Fruit fly (Drosophila melanogaster) whole organism, pupa: Measurements from ENCODE around the gene Wdr59.
A peak's percentile ranks its signal among the peaks of the same experiment; 100 is the strongest.

Source experiments
- CG10348 ChIP-seq: fragments of 200-800 bp; sonication (Bioruptor generic); IDR thresholded peaks from 2 replicates; pipeline ENCODE4 v1.3.6; 2022; ENCODE audit warnings: missing biosample characterization, missing genetic modification characterization
- CG12605 ChIP-seq: fragments of 200-800 bp; sonication (Bioruptor generic); IDR thresholded peaks from 2 replicates; pipeline ENCODE4 v1.3.6; 2022; ENCODE audit warnings: missing biosample characterization, missing genetic modification characterization
- CG13204 ChIP-seq: fragments of 200-800 bp; sonication (Bioruptor generic); optimal IDR thresholded peaks from 2 replicates; lab custom pipeline; 2018; ENCODE audit warnings: missing biosample characterization, mild to moderate bottlenecking, missing genetic modification characterization, moderate library complexity
- CG14655 ChIP-seq: fragments of 200-800 bp; sonication (Bioruptor generic); optimal IDR thresholded peaks from 3 replicates; lab custom pipeline; 2017; ENCODE audit warnings: mild to moderate bottlenecking, missing biosample characterization, missing genetic modification reagents, missing genetic modification characterization
- CG15710 ChIP-seq: fragments of 200-800 bp; sonication (Bioruptor generic); optimal IDR thresholded peaks from 2 replicates; lab custom pipeline; 2018; ENCODE audit warnings: missing biosample characterization, mild to moderate bottlenecking, missing genetic modification characterization, moderate library complexity
- CG17806 ChIP-seq: fragments of 200-800 bp; sonication (Bioruptor generic); optimal IDR thresholded peaks from 2 replicates; lab custom pipeline; 2018; ENCODE audit warnings: missing biosample characterization, mild to moderate bottlenecking, missing genetic modification characterization, moderate library complexity
- CG32121 ChIP-seq: fragments of 200-800 bp; sonication (Bioruptor generic); IDR thresholded peaks from 2 replicates; pipeline ENCODE4 v1.3.6; 2022; ENCODE audit warnings: missing biosample characterization, missing genetic modification characterization
- CG34367 ChIP-seq: fragments of 200-800 bp; sonication (Bioruptor generic); optimal IDR thresholded peaks from 2 replicates; lab custom pipeline; 2018; ENCODE audit warnings: missing biosample characterization, mild to moderate bottlenecking, missing genetic modification characterization
- CG4496 ChIP-seq: fragments of 200-800 bp; sonication (Bioruptor generic); IDR thresholded peaks from 3 replicates; pipeline ENCODE4 v1.3.6; 2022; ENCODE audit warnings: missing biosample characterization, missing genetic modification characterization
- CG8159 ChIP-seq: fragments of 200-800 bp; sonication (Bioruptor generic); optimal IDR thresholded peaks from 3 replicates; lab custom pipeline; 2018; ENCODE audit warnings: missing biosample characterization, mild to moderate bottlenecking, missing genetic modification characterization, moderate library complexity
- CG8301 ChIP-seq: fragments of 200-800 bp; sonication (Bioruptor generic); optimal IDR thresholded peaks from 2 replicates; lab custom pipeline; 2018; ENCODE audit warnings: missing biosample characterization, mild to moderate bottlenecking, missing genetic modification characterization
- CG9948 ChIP-seq: fragments of 200-800 bp; sonication (Bioruptor generic); optimal IDR thresholded peaks from 2 replicates; lab custom pipeline; 2018; ENCODE audit warnings: missing biosample characterization, mild to moderate bottlenecking, missing genetic modification characterization, moderate library complexity
- D1 ChIP-seq: fragments of 200-800 bp; sonication (Bioruptor generic); optimal IDR thresholded peaks from 2 replicates; lab custom pipeline; 2018; ENCODE audit warnings: missing biosample characterization, mild to moderate bottlenecking, missing genetic modification characterization, moderate library complexity
- EcR ChIP-seq: fragments of 200-800 bp; sonication (Bioruptor generic); optimal IDR thresholded peaks from 3 replicates; lab custom pipeline; 2019; ENCODE audit warnings: missing biosample characterization, missing genetic modification characterization, mild to moderate bottlenecking, moderate library complexity, missing genetic modification reagents
- Ets98B ChIP-seq: fragments of 200-800 bp; sonication (Bioruptor generic); IDR thresholded peaks from 2 replicates; pipeline ENCODE4 v1.3.6; 2022; ENCODE audit warnings: missing biosample characterization, missing genetic modification characterization
- Pif1A ChIP-seq: fragments of 200-800 bp; sonication (Bioruptor generic); optimal IDR thresholded peaks from 3 replicates; lab custom pipeline; 2016; ENCODE audit warnings: missing biosample characterization, missing genetic modification characterization
- Pif1B ChIP-seq: fragments of 200-800 bp; sonication (Bioruptor generic); optimal IDR thresholded peaks from 3 replicates; lab custom pipeline; 2016; ENCODE audit warnings: missing biosample characterization, missing genetic modification characterization
- Snoo ChIP-seq: fragments of 200-800 bp; sonication (Bioruptor generic); optimal IDR thresholded peaks from 3 replicates; lab custom pipeline; 2017; ENCODE audit warnings: missing biosample characterization, mild to moderate bottlenecking, missing genetic modification characterization, inconsistent platforms
- fd96Ca ChIP-seq: fragments of 200-800 bp; sonication (Bioruptor generic); IDR thresholded peaks from 3 replicates; pipeline ENCODE4 v1.3.6; 2022; ENCODE audit warnings: missing biosample characterization, missing genetic modification characterization
- gl ChIP-seq: fragments of 200-800 bp; sonication (Bioruptor generic); optimal IDR thresholded peaks from 2 replicates; lab custom pipeline; 2018; ENCODE audit warnings: missing biosample characterization, mild to moderate bottlenecking, missing genetic modification characterization
- rn ChIP-seq: fragments of 200-800 bp; sonication (Bioruptor generic); IDR thresholded peaks from 2 replicates; pipeline ENCODE4 v1.3.6; 2022; ENCODE audit warnings: missing biosample characterization, missing genetic modification characterization

The Wdr59 gene

dm6 chr2L:11072880-11073279 lies 18.4 kb upstream of the Wdr59 start:
- TF ChIP-seq EcR (no peak), CG15710 (tag; lab: Kevin White, UChicago) (peak; percentile 21), CG12605 (GFP tag; lab: Robert Waterston, UW) (no peak), CG9948 (tag; lab: Kevin White, UChicago) (peak; percentile 56), CG14655 (GFP tag; lab: Kevin White, UChicago) (peak; percentile 66), fd96Ca (GFP tag; lab: Robert Waterston, UW) (no peak), CG13204 (GFP tag; lab: Kevin White, UChicago) (no peak), Pif1A (GFP tag; lab: Kevin White, UChicago) (no peak), CG8301 (tag; lab: Kevin White, UChicago) (peak; percentile 55), CG34367 (tag; lab: Kevin White, UChicago) (peak; percentile 33), gl (tag; lab: Kevin White, UChicago) (no peak), CG8159 (tag; lab: Kevin White, UChicago) (peak; percentile 15), CG4496 (GFP tag; lab: Robert Waterston, UW) (no peak), Pif1B (GFP tag; lab: Kevin White, UChicago) (no peak), CG17806 (tag; lab: Kevin White, UChicago) (peak; percentile 40), CG10348 (GFP tag; lab: Robert Waterston, UW) (no peak), CG32121 (GFP tag; lab: Robert Waterston, UW) (no peak), rn (GFP tag; lab: Robert Waterston, UW) (no peak)

- TF ChIP-seq CG32121 (GFP tag; lab: Robert Waterston, UW) (no peak), CG15710 (tag; lab: Kevin White, UChicago) (peak; percentile 59), CG34367 (tag; lab: Kevin White, UChicago) (peak; percentile 54), CG9948 (tag; lab: Kevin White, UChicago) (peak; percentile 50), CG4496 (GFP tag; lab: Robert Waterston, UW) (no peak), CG13204 (GFP tag; lab: Kevin White, UChicago) (no peak), fd96Ca (GFP tag; lab: Robert Waterston, UW) (no peak), CG8159 (tag; lab: Kevin White, UChicago) (peak; percentile 48), Ets98B (GFP tag; lab: Robert Waterston, UW) (no peak), CG17806 (tag; lab: Kevin White, UChicago) (peak; percentile 9), gl (tag; lab: Kevin White, UChicago) (no peak), CG10348 (GFP tag; lab: Robert Waterston, UW) (no peak), CG12605 (GFP tag; lab: Robert Waterston, UW) (no peak), CG14655 (GFP tag; lab: Kevin White, UChicago) (peak; percentile 58), rn (GFP tag; lab: Robert Waterston, UW) (no peak), Snoo (tag; lab: Kevin White, UChicago) (no peak), CG8301 (tag; lab: Kevin White, UChicago) (peak; percentile 62), EcR (no peak), Pif1B (GFP tag; lab: Kevin White, UChicago) (no peak), Pif1A (GFP tag; lab: Kevin White, UChicago) (peak; percentile 8), D1 (tag; lab: Kevin White, UChicago) (no peak)
Observed at dm6 chr2L:11073947-11074346, 17.3 kb upstream of the Wdr59 start.

dm6 chr2L:11075114-11075513 lies 16.1 kb upstream of the Wdr59 start, which contains the start of gene CG43725:
Gene CG43725 (plus strand): TSS chr2L:11075513.
- TF ChIP-seq CG13204 (GFP tag; lab: Kevin White, UChicago) (no peak), CG32121 (GFP tag; lab: Robert Waterston, UW) (no peak), gl (tag; lab: Kevin White, UChicago) (no peak), CG17806 (tag; lab: Kevin White, UChicago) (no peak), Ets98B (GFP tag; lab: Robert Waterston, UW) (no peak), CG4496 (GFP tag; lab: Robert Waterston, UW) (no peak), rn (GFP tag; lab: Robert Waterston, UW) (no peak), CG12605 (GFP tag; lab: Robert Waterston, UW) (no peak), Pif1B (GFP tag; lab: Kevin White, UChicago) (no peak), CG8301 (tag; lab: Kevin White, UChicago) (no peak), EcR (no peak), CG8159 (tag; lab: Kevin White, UChicago) (no peak), CG10348 (GFP tag; lab: Robert Waterston, UW) (no peak), CG9948 (tag; lab: Kevin White, UChicago) (no peak), Snoo (tag; lab: Kevin White, UChicago) (no peak), CG34367 (tag; lab: Kevin White, UChicago) (no peak), D1 (tag; lab: Kevin White, UChicago) (no peak), CG15710 (tag; lab: Kevin White, UChicago) (no peak)

- no peak for TF ChIP-seq EcR
- no peak for TF ChIP-seq CG13204 (GFP tag; lab: Kevin White, UChicago)
- TF ChIP-seq Pif1B (GFP tag; lab: Kevin White, UChicago), result no peak
Observed at dm6 chr2L:11081337-11081736, 9.9 kb upstream of the Wdr59 start, which contains the start of gene AstC. Gene AstC (minus strand): TSS chr2L:11081399.

- TF ChIP-seq Snoo (tag; lab: Kevin White, UChicago), result no peak
- TF ChIP-seq CG4496 (GFP tag; lab: Robert Waterston, UW), result no peak
- TF ChIP-seq CG13204 (GFP tag; lab: Kevin White, UChicago), result no peak
- no peak for TF ChIP-seq Pif1B (GFP tag; lab: Kevin White, UChicago)
- TF ChIP-seq CG12605 (GFP tag; lab: Robert Waterston, UW), result peak; percentile 95
- no peak for TF ChIP-seq CG15710 (tag; lab: Kevin White, UChicago)
- TF ChIP-seq, all 21 proteins: peak for 1
Observed at dm6 chr2L:11082025-11082424, 9.2 kb upstream of the Wdr59 start.
